Fruit fly (Drosophila melanogaster): Measurements from ENCODE around the gene MICU1.

Gene MICU1

DNA sequence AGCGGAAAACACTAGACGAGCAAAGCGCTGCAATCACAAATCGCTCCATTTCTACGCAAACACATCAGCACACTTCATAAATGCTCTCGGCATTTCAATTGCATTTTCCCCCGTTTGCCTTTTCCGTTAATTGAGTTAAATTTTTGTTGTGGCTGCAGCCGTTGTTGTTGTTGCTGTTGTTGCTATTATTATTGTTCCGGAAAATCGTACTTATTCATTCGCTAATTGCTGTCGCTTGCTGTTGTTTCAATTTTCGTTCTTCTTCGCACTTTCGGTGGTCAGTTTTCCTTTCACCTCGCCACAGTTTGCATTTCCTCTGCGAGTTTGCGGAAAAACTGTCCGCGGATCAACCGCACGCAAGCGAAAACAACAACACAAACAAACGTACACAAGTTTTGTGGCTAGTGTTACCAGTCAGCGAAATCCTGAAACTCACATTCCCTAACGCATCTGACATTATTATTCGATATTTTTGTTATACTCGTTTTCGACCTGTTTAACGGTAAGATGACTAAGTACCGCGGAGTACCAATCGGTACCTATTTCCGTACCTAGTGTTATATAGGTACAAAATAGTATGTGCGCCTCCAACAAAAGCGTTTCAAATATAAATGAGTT, 37.7 kb downstream of the MICU1 start, which contains the start of gene CG13784 (continued):
- TF ChIP-seq rib (GFP tag; IDR thresholded peaks at IDR 0.05): peak; percentile 74
- no peak for TF ChIP-seq CG4328 (GFP tag; optimal IDR thresholded peaks at IDR 0.05)
- no peak for TF ChIP-seq abd-A (tag; optimal IDR thresholded peaks at IDR 0.05)
- peak; percentile 63 for TF ChIP-seq sqz (GFP tag; optimal IDR thresholded peaks at IDR 0.05)
- no peak for TF ChIP-seq Lim3 (GFP tag; IDR thresholded peaks at IDR 0.05)
- TF ChIP-seq zen (tag; optimal IDR thresholded peaks at IDR 0.05): peak; percentile 69
- TF ChIP-seq MTF-1 (GFP tag; optimal IDR thresholded peaks at IDR 0.05; ENCODE audit: borderline replicate concordance): peak; percentile 72
- TF ChIP-seq CG7271 (tag; optimal IDR thresholded peaks at IDR 0.05): no peak
- TF ChIP-seq hth (optimal IDR thresholded peaks at IDR 0.05): no peak
- peak in 1 of 3 experiments; percentile 94 for TF ChIP-seq lola (GFP tag; optimal IDR thresholded peaks at IDR 0.05)
- TF ChIP-seq CG1602 (GFP tag; optimal IDR thresholded peaks at IDR 0.05): no peak
- no peak for TF ChIP-seq Taf1 (GFP tag; IDR thresholded peaks at IDR 0.05)
- no peak for TF ChIP-seq Sry-β (GFP tag; optimal IDR thresholded peaks at IDR 0.05)
- TF ChIP-seq lov (optimal IDR thresholded peaks at IDR 0.05): no peak
- TF ChIP-seq lov (GFP tag; IDR thresholded peaks at IDR 0.05): 0 out of 3 replicates have a peak, but pooled peaks have one; percentile 9
- TF ChIP-seq CG4707 (GFP tag; optimal IDR thresholded peaks at IDR 0.05): peak; percentile 51
- peak; percentile 84 for TF ChIP-seq CG7357 (GFP tag; IDR thresholded peaks at IDR 0.05)
- TF ChIP-seq cg (GFP tag; optimal IDR thresholded peaks at IDR 0.05): no peak
- TF ChIP-seq CG34376 (GFP tag; optimal IDR thresholded peaks at IDR 0.05): peak; percentile 73
- TF ChIP-seq dimm (GFP tag; IDR thresholded peaks at IDR 0.05): no peak
- TF ChIP-seq unpg (GFP tag; optimal IDR thresholded peaks at IDR 0.05): peak; percentile 42
- TF ChIP-seq CG13123 (GFP tag; optimal IDR thresholded peaks at IDR 0.05): no peak
- no peak for TF ChIP-seq fd102C (GFP tag; optimal IDR thresholded peaks at IDR 0.05)
- peak; percentile 70 for TF ChIP-seq Aef1 (GFP tag; IDR thresholded peaks at IDR 0.05)
- no peak for TF ChIP-seq chm (GFP tag; IDR thresholded peaks at IDR 0.05)
- TF ChIP-seq CG12391 (tag; optimal IDR thresholded peaks at IDR 0.05): peak; percentile 63
- TF ChIP-seq CG7839 (tag; optimal IDR thresholded peaks at IDR 0.05): peak; percentile 46
- peak; percentile 61 for TF ChIP-seq lab (GFP tag; optimal IDR thresholded peaks at IDR 0.05)
- no peak for TF ChIP-seq CG32772 (GFP tag; IDR thresholded peaks at IDR 0.05)
- no peak for TF ChIP-seq CG18764 (GFP tag; optimal IDR thresholded peaks at IDR 0.05)
- TF ChIP-seq Antp (GFP tag; optimal IDR thresholded peaks at IDR 0.05): no peak
- TF ChIP-seq ap (GFP tag; IDR thresholded peaks at IDR 0.05): no peak
- TF ChIP-seq croc (GFP tag; conservative IDR thresholded peaks at IDR 0.05): no peak
- TF ChIP-seq tin (GFP tag; optimal IDR thresholded peaks at IDR 0.05): peak; percentile 17
- no peak for TF ChIP-seq CG7745 (tag; optimal IDR thresholded peaks at IDR 0.05)
- peak; percentile 46 for TF ChIP-seq salm (tag; optimal IDR thresholded peaks at IDR 0.05)
- TF ChIP-seq CG6683 (GFP tag; optimal IDR thresholded peaks at IDR 0.05): peak; percentile 33
- 0 out of 2 replicates have a peak, but pooled peaks have one; percentile 5 for TF ChIP-seq CG11696 (GFP tag; IDR thresholded peaks at IDR 0.05)
- TF ChIP-seq eve (GFP tag; optimal IDR thresholded peaks at IDR 0.05): no peak
- TF ChIP-seq CG13287 (GFP tag; IDR thresholded peaks at IDR 0.05; ENCODE audit: partially characterized antibody): peak; percentile 74
- peak; percentile 25 for TF ChIP-seq HHEX (GFP tag; optimal IDR thresholded peaks at IDR 0.05)
- no peak for TF ChIP-seq Abd-B (GFP tag; optimal IDR thresholded peaks at IDR 0.05)
- TF ChIP-seq Trl (optimal IDR thresholded peaks at IDR 0.05): no peak
- TF ChIP-seq Trl (GFP tag; optimal IDR thresholded peaks at IDR 0.05): no peak
- no peak for TF ChIP-seq ac (GFP tag; optimal IDR thresholded peaks at IDR 0.05)
- no peak for TF ChIP-seq Nf-YB (GFP tag; optimal IDR thresholded peaks at IDR 0.05)
- TF ChIP-seq CG6175 (GFP tag; IDR thresholded peaks at IDR 0.05): no peak; the same call in 2 of the 3 replicates
- TF ChIP-seq CG8290 (GFP tag; optimal IDR thresholded peaks at IDR 0.05): peak; percentile 62
- peak; percentile 27 to 94 for TF ChIP-seq CG8290 (tag; optimal IDR thresholded peaks at IDR 0.05)
- TF ChIP-seq prd (optimal IDR thresholded peaks at IDR 0.05): no peak
- no peak for TF ChIP-seq prd (GFP tag; IDR thresholded peaks at IDR 0.05)
